Fruit fly (Drosophila melanogaster) ovary, adult (tissue): Measurements from ENCODE around the gene RNF220.

Experiments used
- CG17801 ChIP-seq: fragments of 200-800 bp; optimal IDR thresholded peaks from 2 replicates; lab custom pipeline; 2019; ENCODE audit warnings: missing biosample characterization, mild to moderate bottlenecking, missing genetic modification characterization, moderate library complexity; ENCODE audit not compliant: partially characterized antibody

RNF220 gene

DNA sequence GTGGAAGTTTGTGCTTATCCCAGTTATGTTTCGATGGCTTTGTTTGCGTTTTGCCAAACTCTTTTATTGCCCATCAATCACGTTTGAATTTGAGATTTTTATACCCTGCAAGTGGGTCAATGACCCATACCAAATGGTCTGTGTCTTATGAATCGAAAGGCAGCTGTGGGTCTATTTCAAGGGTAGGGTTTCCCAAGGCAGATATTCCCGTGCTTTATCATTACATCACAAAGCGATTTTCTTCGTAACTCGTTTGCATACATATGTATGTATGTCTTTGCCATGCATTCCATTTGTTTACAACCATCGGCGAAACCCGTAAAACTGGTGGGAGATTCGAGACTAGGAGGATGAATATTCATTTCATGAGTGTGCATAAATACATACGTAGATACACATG lies 50.8 kb downstream of the RNF220 start:
- no peak for TF ChIP-seq CG17801 (GFP tag; lab: Kevin White, UChicago)
